Fruit fly (Drosophila melanogaster) whole organism, adult: Measurements from ENCODE around the gene CG5882.

Experiments
- CG11617 ChIP-seq: fragments of 200-800 bp; sonication (Bioruptor generic); optimal IDR thresholded peaks from 2 replicates; lab custom pipeline; 2017; ENCODE audit warnings: mild to moderate bottlenecking, missing biosample characterization, missing genetic modification reagents, missing genetic modification characterization
- CG12768 ChIP-seq: fragments of 200-800 bp; sonication (Bioruptor generic); optimal IDR thresholded peaks from 2 replicates; lab custom pipeline; 2017; ENCODE audit warnings: missing biosample characterization, missing genetic modification characterization, mild to moderate bottlenecking, moderate library complexity, missing genetic modification reagents
- CG14711 ChIP-seq: fragments of 200-800 bp; sonication (Bioruptor generic); optimal IDR thresholded peaks from 2 replicates; lab custom pipeline; 2018; ENCODE audit warnings: missing biosample characterization, mild to moderate bottlenecking, missing genetic modification characterization, moderate library complexity
- CG1620 ChIP-seq: fragments of 200-800 bp; sonication (Bioruptor generic); optimal IDR thresholded peaks from 2 replicates; lab custom pipeline; 2016; ENCODE audit warnings: missing biosample characterization, missing genetic modification characterization
- CG33017 ChIP-seq: fragments of 200-800 bp; sonication (Bioruptor generic); optimal IDR thresholded peaks from 2 replicates; lab custom pipeline; 2018; ENCODE audit warnings: missing biosample characterization, mild to moderate bottlenecking, missing genetic modification characterization, moderate library complexity
- CG5204 ChIP-seq: fragments of 200-800 bp; sonication (Bioruptor generic); optimal IDR thresholded peaks from 2 replicates; lab custom pipeline; 2016; ENCODE audit warnings: missing biosample characterization, missing genetic modification characterization
- CG7045 ChIP-seq: fragments of 200-800 bp; sonication (Bioruptor generic); optimal IDR thresholded peaks from 2 replicates; lab custom pipeline; 2017; ENCODE audit warnings: missing biosample characterization, mild to moderate bottlenecking, missing genetic modification characterization
- CG7101 ChIP-seq: fragments of 200-800 bp; sonication (Bioruptor generic); optimal IDR thresholded peaks from 2 replicates; lab custom pipeline; 2018; ENCODE audit warnings: missing biosample characterization, mild to moderate bottlenecking, missing genetic modification characterization, moderate library complexity
- Clk ChIP-seq: fragments of 200-800 bp; sonication (Bioruptor generic); optimal IDR thresholded peaks from 2 replicates; lab custom pipeline; 2017; ENCODE audit warnings: missing biosample characterization, missing genetic modification characterization
- Crg-1 ChIP-seq: fragments of 200-800 bp; sonication (Bioruptor generic); optimal IDR thresholded peaks from 2 replicates; lab custom pipeline; 2016; ENCODE audit warnings: missing biosample characterization, missing genetic modification characterization
- Hr96 ChIP-seq: fragments of 200-800 bp; sonication (Bioruptor generic); optimal IDR thresholded peaks from 2 replicates; lab custom pipeline; 2016; ENCODE audit warnings: missing biosample characterization, missing genetic modification characterization
- Mnt ChIP-seq: fragments of 200-800 bp; sonication (Bioruptor generic); optimal IDR thresholded peaks from 2 replicates; lab custom pipeline; 2016; ENCODE audit warnings: missing biosample characterization, mild to moderate bottlenecking, missing genetic modification characterization
- bab1 ChIP-seq: fragments of 200-800 bp; sonication (Bioruptor generic); optimal IDR thresholded peaks from 3 replicates; lab custom pipeline; 2019; ENCODE audit warnings: missing biosample characterization, mild to moderate bottlenecking, missing genetic modification characterization, moderate library complexity
- cic ChIP-seq: fragments of 200-800 bp; sonication (Bioruptor generic); optimal IDR thresholded peaks from 2 replicates; lab custom pipeline; 2017; ENCODE audit warnings: missing biosample characterization, mild to moderate bottlenecking, missing genetic modification characterization, moderate library complexity
- cnc ChIP-seq, 2 experiments: fragments of >200 bp; optimal IDR thresholded peaks; 2 replicates each; lab custom pipeline; 2017
- kay ChIP-seq: fragments of 200-800 bp; sonication (Bioruptor generic); peaks from one replicate; lab custom pipeline; 2016; ENCODE audit warnings: missing biosample characterization, missing genetic modification characterization, borderline replicate concordance
- ovo ChIP-seq: fragments of 200-800 bp; sonication (Bioruptor generic); optimal IDR thresholded peaks from 2 replicates; lab custom pipeline; 2016; ENCODE audit warnings: missing biosample characterization, missing genetic modification characterization
- pad ChIP-seq: fragments of 200-800 bp; sonication (Bioruptor generic); optimal IDR thresholded peaks from 3 replicates; lab custom pipeline; 2017; ENCODE audit warnings: missing biosample characterization, missing genetic modification characterization, mild to moderate bottlenecking, moderate library complexity, missing genetic modification reagents
- tj ChIP-seq: fragments of 200-800 bp; sonication (Bioruptor generic); optimal IDR thresholded peaks from 3 replicates; lab custom pipeline; 2017; ENCODE audit warnings: missing biosample characterization, mild to moderate bottlenecking, missing genetic modification characterization, moderate library complexity
- toe ChIP-seq: fragments of 200-800 bp; sonication (Bioruptor generic); optimal IDR thresholded peaks from 2 replicates; lab custom pipeline; 2016; ENCODE audit warnings: missing biosample characterization, missing genetic modification characterization

The CG5882 gene

DNA sequence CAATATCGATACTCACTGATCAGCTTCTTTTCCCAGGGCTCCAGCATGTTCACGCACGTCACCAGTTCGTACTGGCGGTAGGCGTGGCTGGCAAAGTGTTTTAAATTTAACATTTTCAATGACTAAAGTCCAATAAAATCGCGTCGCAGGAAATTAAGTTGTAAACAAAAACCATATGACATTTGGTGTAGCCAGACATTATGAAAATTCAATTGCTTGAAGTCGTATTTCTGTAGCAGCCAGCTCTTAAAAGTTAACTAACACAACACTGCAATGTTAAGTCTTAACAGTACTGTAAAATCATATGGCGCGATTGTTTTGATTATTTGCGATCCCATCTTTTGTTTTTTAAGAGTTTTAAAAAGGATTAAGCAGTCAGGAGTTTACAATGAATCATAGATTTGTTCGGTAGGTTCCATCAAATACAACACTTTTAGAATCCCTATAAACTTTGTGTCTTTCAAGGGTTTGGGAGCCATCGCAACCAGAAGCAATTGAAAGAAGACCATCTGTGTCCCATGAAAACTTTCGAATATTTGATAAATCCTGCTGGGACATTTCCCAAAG is 47.1 kb downstream of the CG5882 start, which contains the start of the genes CG34293 and spn-D:
TSS of gene CG34293 (minus strand) at position 160 of the 567 bp plus-strand sequence.
TSS of gene spn-D (plus strand) at position 301 of the 567 bp plus-strand sequence.
- TF ChIP-seq kay (GFP tag; lab: Kevin White, UChicago) (peak; percentile 62), bab1 (GFP tag; lab: Kevin White, UChicago) (peak; percentile 59), toe (GFP tag; lab: Kevin White, UChicago) (no peak), CG33017 (tag; lab: Kevin White, UChicago) (no peak), ovo (GFP tag; lab: Kevin White, UChicago) (no peak), CG1620 (GFP tag; lab: Kevin White, UChicago) (no peak), Crg-1 (GFP tag; lab: Kevin White, UChicago) (no peak), CG7101 (no peak), cic (no peak)

DNA sequence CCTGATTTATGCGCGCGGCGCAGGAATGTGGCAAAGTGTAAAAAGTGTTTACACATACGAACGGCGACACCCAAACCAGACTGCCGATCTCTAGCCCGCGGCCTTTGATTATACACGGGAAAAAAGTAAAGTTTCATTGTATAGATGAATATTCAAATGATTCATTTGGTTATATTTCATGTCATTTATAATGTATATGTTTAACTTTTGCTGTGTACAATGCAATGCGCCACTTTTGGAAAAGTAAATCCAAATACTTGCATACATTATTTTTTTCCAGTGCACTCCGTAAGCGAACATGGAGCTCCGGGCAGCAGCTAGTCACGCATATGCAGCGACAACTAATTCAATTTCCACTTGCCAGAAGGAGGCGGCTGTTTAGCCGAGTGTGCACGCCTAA is 48.9 kb downstream of the CG5882 start:
- TF ChIP-seq bab1 (GFP tag; lab: Kevin White, UChicago) (no peak), tj (GFP tag; lab: Kevin White, UChicago) (no peak), CG11617 (GFP tag; lab: Kevin White, UChicago) (no peak), CG5204 (no peak), cnc (optimal IDR thresholded peaks at IDR 0.05; lab: Kevin White, UChicago) (no peak), cic (no peak), Crg-1 (GFP tag; lab: Kevin White, UChicago) (no peak), CG7045 (GFP tag; lab: Kevin White, UChicago) (no peak), CG1620 (GFP tag; lab: Kevin White, UChicago) (no peak), toe (GFP tag; lab: Kevin White, UChicago) (no peak)

- TF ChIP-seq bab1 (GFP tag; lab: Kevin White, UChicago) (no peak), Hr96 (no peak), Mnt (GFP tag; lab: Kevin White, UChicago) (no peak), CG7101 (no peak), pad (GFP tag; lab: Kevin White, UChicago) (no peak), cnc (optimal IDR thresholded peaks at IDR 0.05; lab: Kevin White, UChicago) (no peak), CG7045 (GFP tag; lab: Kevin White, UChicago) (no peak), CG11617 (GFP tag; lab: Kevin White, UChicago) (no peak), Crg-1 (GFP tag; lab: Kevin White, UChicago) (no peak), ovo (GFP tag; lab: Kevin White, UChicago) (no peak), CG12768 (GFP tag; lab: Kevin White, UChicago) (no peak), tj (GFP tag; lab: Kevin White, UChicago) (no peak), CG14711 (no peak), CG5204 (no peak), kay (GFP tag; lab: Kevin White, UChicago) (no peak), Clk (no peak)
These were observed 52.7 kb downstream of the CG5882 start for dm6 chr3R:27171153-27171552.
